Worm (Caenorhabditis elegans) whole organism, young adult: ENCODE data around the gene srt-32.

Experiments used
- B0261.1 ChIP-seq: sonication (generic microtip); optimal IDR thresholded peaks from 2 replicates; lab custom pipeline; 2016; ENCODE audit warnings: mild to moderate bottlenecking, missing genetic modification characterization, moderate library complexity, missing compliant biosample characterization
- C06A6.2 ChIP-seq: fragments of 200-800 bp; sonication (Bioruptor generic); conservative IDR thresholded peaks from 2 replicates; pipeline ENCODE4 v1.3.6; 2022; ENCODE audit warnings: missing genetic modification characterization, missing compliant biosample characterization
- C17E4.6 ChIP-seq: fragments of 200-800 bp; sonication (Bioruptor generic); IDR thresholded peaks from 2 replicates; pipeline ENCODE4 v1.3.6; 2022; ENCODE audit warnings: missing genetic modification reagents, missing genetic modification characterization, missing compliant biosample characterization
- F55B11.4 ChIP-seq: sonication (generic microtip); optimal IDR thresholded peaks from 2 replicates; lab custom pipeline; 2016; ENCODE audit warnings: missing compliant biosample characterization, missing genetic modification characterization, borderline replicate concordance; ENCODE audit not compliant: insufficient read depth
- F57A8.1 ChIP-seq: fragments of 200-800 bp; sonication (Bioruptor generic); optimal IDR thresholded peaks from 2 replicates; lab custom pipeline; 2018; ENCODE audit warnings: mild to moderate bottlenecking, missing genetic modification characterization, moderate library complexity, missing compliant biosample characterization
- K11D2.4 ChIP-seq: fragments of 200-800 bp; sonication (Bioruptor generic); IDR thresholded peaks from 2 replicates; pipeline ENCODE4 v1.3.6; 2022; ENCODE audit warnings: missing genetic modification reagents, missing genetic modification characterization, missing compliant biosample characterization
- K12H6.12 ChIP-seq: fragments of 200-800 bp; sonication (Bioruptor generic); optimal IDR thresholded peaks from 2 replicates; lab custom pipeline; 2018; ENCODE audit warnings: mild to moderate bottlenecking, missing genetic modification characterization, missing compliant biosample characterization
- akir-1 ChIP-seq: fragments of 200-800 bp; sonication (Bioruptor generic); optimal IDR thresholded peaks from 2 replicates; lab custom pipeline; 2018; ENCODE audit warnings: mild to moderate bottlenecking, missing genetic modification characterization, moderate library complexity, missing compliant biosample characterization
- cebp-1 ChIP-seq, 2 experiments: fragments of 200-800 bp in 1 of 2; sonication (Bioruptor generic) in 1 of 2; sonication (generic microtip) in 1 of 2; IDR thresholded peaks in 1 of 2; optimal IDR thresholded peaks in 1 of 2; 2 replicates each; pipeline versions ENCODE4 v1.3.6 to Lab custom; 2017 to 2022; ENCODE audit warnings: missing compliant biosample characterization in 2 of 2, missing genetic modification characterization in 2 of 2, mild to moderate bottlenecking in 1 of 2, missing genetic modification reagents in 1 of 2, moderate library complexity in 1 of 2
- cebp-2 ChIP-seq: fragments of 200-800 bp; sonication (Bioruptor generic); IDR thresholded peaks from 2 replicates; pipeline ENCODE4 v1.3.6; 2022; ENCODE audit warnings: missing genetic modification characterization, missing compliant biosample characterization
- ceh-79 ChIP-seq: sonication (generic microtip); optimal IDR thresholded peaks from 2 replicates; lab custom pipeline; 2017; ENCODE audit warnings: mild to moderate bottlenecking, missing genetic modification characterization, missing compliant biosample characterization
- dox-1 ChIP-seq: fragments of 200-800 bp; sonication (Bioruptor generic); IDR thresholded peaks from 2 replicates; pipeline ENCODE4 v1.3.6; 2022; ENCODE audit warnings: missing genetic modification reagents, missing genetic modification characterization, missing compliant biosample characterization
- dpff-1 ChIP-seq: sonication (generic microtip); optimal IDR thresholded peaks from 2 replicates; lab custom pipeline; 2017; ENCODE audit warnings: mild to moderate bottlenecking, missing genetic modification characterization, missing compliant biosample characterization
- fkh-3 ChIP-seq: sonication (generic microtip); optimal IDR thresholded peaks from 2 replicates; lab custom pipeline; 2016; ENCODE audit warnings: mild to moderate bottlenecking, missing genetic modification characterization, missing compliant biosample characterization
- gei-17 ChIP-seq: fragments of 200-800 bp; sonication (Bioruptor generic); optimal IDR thresholded peaks from 2 replicates; lab custom pipeline; 2018; ENCODE audit warnings: mild to moderate bottlenecking, missing genetic modification characterization, missing compliant biosample characterization
- him-1 ChIP-seq: sonication (generic microtip); optimal IDR thresholded peaks from 2 replicates; lab custom pipeline; 2016; ENCODE audit warnings: missing genotype, missing genetic modification reagents, missing genetic modification characterization, missing compliant biosample characterization
- hlh-12 ChIP-seq: sonication (generic microtip); optimal IDR thresholded peaks from 2 replicates; lab custom pipeline; 2016; ENCODE audit warnings: missing genetic modification characterization, missing compliant biosample characterization
- hmg-1.2 ChIP-seq: fragments of 200-800 bp; sonication (Bioruptor generic); IDR thresholded peaks from 2 replicates; pipeline ENCODE4 v1.3.6; 2022; ENCODE audit warnings: missing genetic modification reagents, missing genetic modification characterization, missing compliant biosample characterization
- hrde-1 ChIP-seq: sonication (generic microtip); optimal IDR thresholded peaks from 2 replicates; lab custom pipeline; 2016; ENCODE audit warnings: missing genetic modification characterization, mild to moderate bottlenecking, missing compliant biosample characterization, moderate library complexity, missing genotype, missing genetic modification reagents, borderline replicate concordance
- lin-54 ChIP-seq: fragments of 200-800 bp; sonication (Bioruptor generic); optimal IDR thresholded peaks from 2 replicates; lab custom pipeline; 2018; ENCODE audit warnings: mild to moderate bottlenecking, missing genetic modification characterization, missing compliant biosample characterization
- lsy-27 ChIP-seq: sonication (generic microtip); optimal IDR thresholded peaks from 2 replicates; lab custom pipeline; 2017; ENCODE audit warnings: missing genetic modification characterization, mild to moderate bottlenecking, missing compliant biosample characterization, antibody characterized with exemption, missing genotype, borderline replicate concordance; ENCODE audit not compliant: insufficient read depth
- madf-10 ChIP-seq: sonication (generic microtip); optimal IDR thresholded peaks from 2 replicates; lab custom pipeline; 2016; ENCODE audit warnings: mild to moderate bottlenecking, missing genetic modification characterization, missing compliant biosample characterization
- madf-8 ChIP-seq: fragments of 200-800 bp; sonication (Bioruptor generic); conservative IDR thresholded peaks from 2 replicates; pipeline ENCODE4 v1.3.6; 2022; ENCODE audit warnings: missing genetic modification reagents, missing genetic modification characterization, missing compliant biosample characterization
- mel-28 ChIP-seq: sonication (generic microtip); optimal IDR thresholded peaks from 2 replicates; lab custom pipeline; 2016; ENCODE audit warnings: borderline replicate concordance, mild to moderate bottlenecking, missing genetic modification characterization, missing compliant biosample characterization
- mes-4 ChIP-seq: sonication (generic microtip); optimal IDR thresholded peaks from 2 replicates; lab custom pipeline; 2016; ENCODE audit warnings: missing genotype, missing genetic modification characterization, missing compliant biosample characterization
- nfya-2 ChIP-seq: fragments of 200-800 bp; sonication (Bioruptor generic); IDR thresholded peaks from 2 replicates; pipeline ENCODE4 v1.3.6; 2022; ENCODE audit warnings: missing genetic modification reagents, missing genetic modification characterization, missing compliant biosample characterization
- nhr-120 ChIP-seq: fragments of 200-800 bp; sonication (Bioruptor generic); IDR thresholded peaks from 2 replicates; pipeline ENCODE4 v1.3.6; 2022; ENCODE audit warnings: missing genetic modification characterization, missing compliant biosample characterization
- nhr-179 ChIP-seq: sonication (generic microtip); optimal IDR thresholded peaks from 2 replicates; lab custom pipeline; 2016; ENCODE audit warnings: mild to moderate bottlenecking, missing genetic modification characterization, missing compliant biosample characterization
- nhr-27 ChIP-seq: fragments of 200-800 bp; sonication (Bioruptor generic); optimal IDR thresholded peaks from 2 replicates; lab custom pipeline; 2018; ENCODE audit warnings: mild to moderate bottlenecking, missing genetic modification characterization, moderate library complexity, missing compliant biosample characterization
- nhr-90 ChIP-seq: sonication (generic microtip); optimal IDR thresholded peaks from 2 replicates; lab custom pipeline; 2016; ENCODE audit warnings: missing genotype, mild to moderate bottlenecking, missing genetic modification characterization, missing compliant biosample characterization
- repo-1 ChIP-seq: sonication (generic microtip); optimal IDR thresholded peaks from 2 replicates; lab custom pipeline; 2017; ENCODE audit warnings: mild to moderate bottlenecking, missing genetic modification characterization, missing compliant biosample characterization
- snpc-1.1 ChIP-seq: sonication (generic microtip); optimal IDR thresholded peaks from 2 replicates; lab custom pipeline; 2017; ENCODE audit warnings: missing genetic modification characterization, mild to moderate bottlenecking, missing compliant biosample characterization, antibody characterized with exemption, moderate library complexity, missing genotype, missing genetic modification reagents; ENCODE audit not compliant: insufficient read depth
- tbx-9 ChIP-seq: sonication (generic microtip); optimal IDR thresholded peaks from 2 replicates; lab custom pipeline; 2016; ENCODE audit warnings: borderline replicate concordance, missing genetic modification characterization, inconsistent platforms, missing compliant biosample characterization
- unc-130 ChIP-seq: sonication (generic microtip); optimal IDR thresholded peaks from 2 replicates; lab custom pipeline; 2016; ENCODE audit warnings: missing genetic modification reagents, missing genetic modification characterization, missing compliant biosample characterization
- zim-3 ChIP-seq: sonication (generic microtip); optimal IDR thresholded peaks from 2 replicates; lab custom pipeline; 2017; ENCODE audit warnings: mild to moderate bottlenecking, missing genetic modification characterization, moderate library complexity, missing compliant biosample characterization
- ztf-18 ChIP-seq: sonication (generic microtip); optimal IDR thresholded peaks from 2 replicates; lab custom pipeline; 2016; ENCODE audit warnings: missing genotype, mild to moderate bottlenecking, missing genetic modification characterization, missing compliant biosample characterization
- ztf-6 ChIP-seq: fragments of 200-800 bp; sonication (Bioruptor generic); IDR thresholded peaks from 2 replicates; pipeline ENCODE4 v1.3.6; 2022; ENCODE audit warnings: missing genetic modification reagents, missing genetic modification characterization, missing compliant biosample characterization

Gene srt-32

ce11 chrV:14558757-14559156 lies 655 bp upstream of the srt-32 start, which contains the start of gene C53A5.9:
C53A5.9 (minus strand) TSS chrV:14558857.
- TF ChIP-seq F57A8.1 (no peak), cebp-1 (GFP tag; IDR thresholded peaks at IDR 0.05; lab: Robert Waterston, UW) (no peak), cebp-1 (tag; optimal IDR thresholded peaks at IDR 0.05; lab: Kevin White, UChicago) (no peak), ztf-18 (tag; lab: Kevin White, UChicago) (no peak), mel-28 (tag; lab: Kevin White, UChicago) (no peak), K11D2.4 (GFP tag; lab: Robert Waterston, UW) (no peak), B0261.1 (no peak), ceh-79 (no peak), madf-8 (GFP tag; lab: Robert Waterston, UW) (no peak), nhr-27 (no peak), lsy-27 (tag; lab: Kevin White, UChicago) (no peak)
- TF ChIP-seq, all 124 proteins: peak for 0

ce11 chrV:14562589-14562988 lies 3.2 kb downstream of the srt-32 start, which contains the start of gene C53A5.11:
C53A5.11 (plus strand) TSS chrV:14562889.
- TF ChIP-seq F57A8.1 (no peak), C17E4.6 (no peak), F55B11.4 (tag; lab: Kevin White, UChicago) (no peak), unc-130 (GFP tag; lab: Kevin White, UChicago) (no peak), nhr-90 (tag; lab: Kevin White, UChicago) (no peak), dpff-1 (tag; lab: Kevin White, UChicago) (no peak), fkh-3 (tag; lab: Kevin White, UChicago) (no peak), hlh-12 (tag; lab: Kevin White, UChicago) (no peak), madf-8 (GFP tag; lab: Robert Waterston, UW) (no peak), hrde-1 (tag; lab: Kevin White, UChicago) (no peak), him-1 (no peak), akir-1 (GFP tag; lab: Kevin White, UChicago) (no peak), nhr-179 (tag; lab: Kevin White, UChicago) (no peak), tbx-9 (tag; lab: Kevin White, UChicago) (no peak), zim-3 (no peak)

- TF ChIP-seq fkh-3 (tag; lab: Kevin White, UChicago) (no peak), gei-17 (GFP tag; lab: Kevin White, UChicago) (no peak), dox-1 (GFP tag; lab: Robert Waterston, UW) (no peak), C06A6.2 (GFP tag; lab: Robert Waterston, UW) (no peak), cebp-2 (GFP tag; lab: Robert Waterston, UW) (no peak), hmg-1.2 (no peak), nhr-120 (GFP tag; lab: Robert Waterston, UW) (no peak), madf-10 (no peak), lin-54 (GFP tag; lab: Kevin White, UChicago) (no peak), nfya-2 (GFP tag; lab: Robert Waterston, UW) (no peak), K12H6.12 (no peak), repo-1 (no peak), cebp-1 (GFP tag; IDR thresholded peaks at IDR 0.05; lab: Robert Waterston, UW) (no peak), cebp-1 (tag; optimal IDR thresholded peaks at IDR 0.05; lab: Kevin White, UChicago) (no peak), madf-8 (GFP tag; lab: Robert Waterston, UW) (no peak), snpc-1.1 (no peak), hrde-1 (tag; lab: Kevin White, UChicago) (no peak), mes-4 (no peak), ztf-6 (GFP tag; lab: Robert Waterston, UW) (no peak)
Measured at ce11 chrV:14576745-14577373, 17.4 kb downstream of the srt-32 start.
